Worm (Caenorhabditis elegans) whole organism, L4/young adult: ENCODE data around the gene ivph-3.

ENCODE experiments used
- W03F9.2 ChIP-seq: fragments of 150-350 bp; optimal IDR thresholded peaks from 2 replicates; lab custom pipeline; 2014; ENCODE audit warnings: missing biosample characterization, missing genetic modification characterization
- dao-5 ChIP-seq: sonication (generic microtip); optimal IDR thresholded peaks from 2 replicates; lab custom pipeline; 2016; ENCODE audit warnings: missing genotype, missing genetic modification characterization, moderate library complexity, missing compliant biosample characterization
- him-1 ChIP-seq: sonication (generic microtip); optimal IDR thresholded peaks from 2 replicates; lab custom pipeline; 2016; ENCODE audit warnings: missing genotype, missing genetic modification reagents, missing genetic modification characterization, missing compliant biosample characterization

ivph-3 gene

ce11 chrIV:3086825-3087224, 33.3 kb downstream of the ivph-3 start, which contains the start of gene Y67D8C.9:
TSS of gene Y67D8C.9 (minus strand) at chrIV:3086925.
- TF ChIP-seq him-1 (tag; lab: Kevin White, UChicago): no peak
- TF ChIP-seq dao-5: no peak
- no peak for TF ChIP-seq W03F9.2 (tag; lab: Kevin White, UChicago)

- no peak for TF ChIP-seq him-1 (tag; lab: Kevin White, UChicago)
- no peak for TF ChIP-seq W03F9.2 (tag; lab: Kevin White, UChicago)
- TF ChIP-seq dao-5: no peak
Measured at ce11 chrIV:3089611-3090010, 36.1 kb downstream of the ivph-3 start.

- no peak for TF ChIP-seq W03F9.2 (tag; lab: Kevin White, UChicago)
- no peak for TF ChIP-seq dao-5
- TF ChIP-seq him-1 (tag; lab: Kevin White, UChicago): no peak
Measured at ce11 chrIV:3091112-3091511, 37.6 kb downstream of the ivph-3 start.

ce11 chrIV:3092978-3093377, 39.5 kb downstream of the ivph-3 start:
- no peak for TF ChIP-seq dao-5
- no peak for TF ChIP-seq him-1 (tag; lab: Kevin White, UChicago)
- no peak for TF ChIP-seq W03F9.2 (tag; lab: Kevin White, UChicago)

ce11 chrIV:3095995-3096544, 42.5 kb downstream of the ivph-3 start:
- TF ChIP-seq him-1 (tag; lab: Kevin White, UChicago) (no peak), dao-5 (no peak), W03F9.2 (tag; lab: Kevin White, UChicago) (no peak)

ce11 chrIV:3097019-3097418, 43.5 kb downstream of the ivph-3 start:
- TF ChIP-seq W03F9.2 (tag; lab: Kevin White, UChicago) (no peak), dao-5 (no peak), him-1 (tag; lab: Kevin White, UChicago) (no peak)

- TF ChIP-seq W03F9.2 (tag; lab: Kevin White, UChicago): no peak
- no peak for TF ChIP-seq him-1 (tag; lab: Kevin White, UChicago)
- TF ChIP-seq dao-5: no peak
Measured at ce11 chrIV:3101208-3101607, 47.7 kb downstream of the ivph-3 start.
